Worm (Caenorhabditis elegans) whole organism, early embryonic: ENCODE results near the gene srt-31.

Source experiments
- ceh-36 ChIP-seq: sonication (generic microtip); optimal IDR thresholded peaks from 2 replicates; lab custom pipeline; 2016; ENCODE audit warnings: missing genetic modification characterization, inconsistent platforms, missing compliant biosample characterization
- ets-7 ChIP-seq: sonication (generic microtip); optimal IDR thresholded peaks from 2 replicates; lab custom pipeline; 2016; ENCODE audit warnings: missing genotype, missing genetic modification characterization, missing compliant biosample characterization
- flt-1 ChIP-seq: fragments of 200-800 bp; sonication (Bioruptor generic); IDR thresholded peaks from 2 replicates; pipeline ENCODE4 v1.3.6; 2022; ENCODE audit warnings: missing genetic modification characterization, missing compliant biosample characterization
- hmg-4 ChIP-seq: fragments of 200-800 bp; sonication (Bioruptor generic); optimal IDR thresholded peaks from 2 replicates; lab custom pipeline; 2018; ENCODE audit warnings: mild to moderate bottlenecking, missing genetic modification characterization, missing compliant biosample characterization
- tra-4 ChIP-seq: sonication (generic microtip); optimal IDR thresholded peaks from 2 replicates; lab custom pipeline; 2017; ENCODE audit warnings: missing genetic modification characterization, missing compliant biosample characterization

DNA sequence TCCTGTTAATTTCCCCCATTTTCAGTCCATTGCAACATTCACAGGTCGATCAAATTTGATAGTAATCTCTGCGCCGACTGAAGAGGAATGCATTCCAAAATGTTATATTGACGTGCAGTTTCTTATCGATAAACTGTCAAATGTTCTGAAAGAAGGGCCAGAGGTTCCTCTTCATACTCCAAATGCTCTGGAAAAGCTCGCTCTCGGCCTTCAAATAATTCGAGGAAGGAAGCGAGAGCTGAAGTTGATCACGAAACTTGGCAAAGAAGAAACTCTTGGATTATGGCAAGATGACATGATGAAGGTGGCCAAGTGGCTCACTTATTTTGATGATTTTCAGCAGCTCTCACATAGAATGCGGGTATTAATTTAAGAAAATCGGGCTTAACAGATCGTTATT is 6.4 kb downstream of the srt-31 start:
- no peak for TF ChIP-seq hmg-4
- TF ChIP-seq flt-1 (GFP tag; lab: Robert Waterston, UW) = no peak
- no peak for TF ChIP-seq ets-7 (tag; lab: Kevin White, UChicago)
- no peak for TF ChIP-seq tra-4 (tag; lab: Kevin White, UChicago)
- no peak for TF ChIP-seq ceh-36 (tag; lab: Kevin White, UChicago)
